Worm (Caenorhabditis elegans): ENCODE data around the gene nstp-4.

ce11 chrII:437279-437678 lies 48.6 kb downstream of the nstp-4 start:
- no peak for TF ChIP-seq ztf-29 (GFP tag; IDR thresholded peaks at IDR 0.05)
- no peak for TF ChIP-seq flt-1 (GFP tag; IDR thresholded peaks at IDR 0.05)
